Fruit fly (Drosophila melanogaster) whole organism, embryonic: ENCODE data around the gene bnl.
A peak's percentile ranks its signal among the peaks of the same experiment; 100 is the strongest.

Experiments used
- Adf1 ChIP-seq: fragments of 200-800 bp; sonication (Bioruptor generic); IDR thresholded peaks from 2 replicates; pipeline ENCODE4 v1.3.6; 2022; ENCODE audit warnings: missing biosample characterization, missing genetic modification characterization
- Atf6 ChIP-seq: fragments of 200-800 bp; sonication (Bioruptor generic); IDR thresholded peaks from 2 replicates; pipeline ENCODE4 v1.3.6; 2022; ENCODE audit warnings: missing biosample characterization, missing genetic modification characterization
- Awh ChIP-seq: fragments of 200-800 bp; sonication (Bioruptor generic); IDR thresholded peaks from 2 replicates; pipeline ENCODE4, ENCODE4 v1.3.6; 2022; ENCODE audit warnings: missing biosample characterization, missing genetic modification characterization
- B-H2 ChIP-seq: fragments of 200-800 bp; sonication (Bioruptor generic); optimal IDR thresholded peaks from 2 replicates; lab custom pipeline; 2018; ENCODE audit warnings: missing biosample characterization, mild to moderate bottlenecking, missing genetic modification characterization
- BEAF-32 ChIP-seq: fragments of 200-800 bp; sonication (Bioruptor generic); optimal IDR thresholded peaks from 3 replicates; lab custom pipeline; 2017; ENCODE audit warnings: missing biosample characterization, missing genetic modification characterization, mild to moderate bottlenecking, moderate library complexity, missing genetic modification reagents
- Blimp-1 ChIP-seq: fragments of 200-800 bp; sonication (Bioruptor generic); optimal IDR thresholded peaks from 3 replicates; lab custom pipeline; 2018; ENCODE audit warnings: missing biosample characterization, missing genetic modification characterization, mild to moderate bottlenecking, moderate library complexity, missing genetic modification reagents
- CG10147 ChIP-seq: fragments of 200-800 bp; sonication (Bioruptor generic); optimal IDR thresholded peaks from 2 replicates; lab custom pipeline; 2019; ENCODE audit warnings: missing biosample characterization, mild to moderate bottlenecking, missing genetic modification characterization, moderate library complexity
- CG10274 ChIP-seq: fragments of 200-800 bp; sonication (Bioruptor generic); optimal IDR thresholded peaks from 3 replicates; lab custom pipeline; 2017; ENCODE audit warnings: missing biosample characterization, mild to moderate bottlenecking, missing genetic modification characterization
- CG11093 ChIP-seq: fragments of 200-800 bp; sonication (Bioruptor generic); IDR thresholded peaks from 3 replicates; pipeline ENCODE4 v1.3.6; 2022; ENCODE audit warnings: missing biosample characterization, missing genetic modification characterization
- CG12071 ChIP-seq: fragments of 200-800 bp; sonication (Bioruptor generic); optimal IDR thresholded peaks from 3 replicates; lab custom pipeline; 2018; ENCODE audit warnings: missing biosample characterization, mild to moderate bottlenecking, missing genetic modification characterization
- CG12391 ChIP-seq: fragments of 200-800 bp; sonication (Bioruptor generic); optimal IDR thresholded peaks from 3 replicates; lab custom pipeline; 2018; ENCODE audit warnings: missing biosample characterization, mild to moderate bottlenecking, missing genetic modification characterization, moderate library complexity
- CG14860 ChIP-seq: fragments of 200-800 bp; sonication (Bioruptor generic); IDR thresholded peaks from 3 replicates; pipeline ENCODE4 v1.3.6; 2022; ENCODE audit warnings: missing biosample characterization, missing genetic modification characterization; ENCODE audit not compliant: partially characterized antibody
- CG14965 ChIP-seq: fragments of 200-800 bp; sonication (Bioruptor generic); optimal IDR thresholded peaks from 2 replicates; lab custom pipeline; 2016; ENCODE audit warnings: missing biosample characterization, missing genetic modification characterization, borderline replicate concordance
- CG15601 ChIP-seq: fragments of 200-800 bp; sonication (Bioruptor generic); optimal IDR thresholded peaks from 3 replicates; lab custom pipeline; 2019; ENCODE audit warnings: missing biosample characterization, mild to moderate bottlenecking, missing genetic modification characterization, moderate library complexity
- CG16863 ChIP-seq: fragments of 200-800 bp; sonication (Bioruptor generic); optimal IDR thresholded peaks from 3 replicates; lab custom pipeline; 2016; ENCODE audit warnings: missing biosample characterization, missing genetic modification characterization
- CG17568 ChIP-seq: fragments of 200-800 bp; sonication (Bioruptor generic); optimal IDR thresholded peaks from 2 replicates; lab custom pipeline; 2018; ENCODE audit warnings: missing biosample characterization, mild to moderate bottlenecking, missing genetic modification characterization, moderate library complexity
- CG32767 ChIP-seq: fragments of 200-800 bp; sonication (Bioruptor generic); IDR thresholded peaks from 2 replicates; pipeline ENCODE4 v1.3.6; 2022; ENCODE audit warnings: missing biosample characterization, missing genetic modification characterization
- CG3281 ChIP-seq: fragments of 200-800 bp; sonication (Bioruptor generic); optimal IDR thresholded peaks from 3 replicates; lab custom pipeline; 2017; ENCODE audit warnings: missing biosample characterization, mild to moderate bottlenecking, missing genetic modification characterization
- CG6175 ChIP-seq: fragments of 200-800 bp; sonication (Bioruptor generic); IDR thresholded peaks from 3 replicates; pipeline ENCODE4 v1.3.6; 2022; ENCODE audit warnings: missing biosample characterization, missing genetic modification characterization
- CG6654 ChIP-seq: fragments of 200-800 bp; sonication (Bioruptor generic); optimal IDR thresholded peaks from 2 replicates; lab custom pipeline; 2017; ENCODE audit warnings: missing biosample characterization, mild to moderate bottlenecking, missing genetic modification characterization
- CG7357 ChIP-seq: fragments of 200-800 bp; sonication (Bioruptor generic); IDR thresholded peaks from 3 replicates; pipeline ENCODE4 v1.3.6; 2022; ENCODE audit warnings: missing biosample characterization, missing genetic modification characterization
- CG7839 ChIP-seq: fragments of 200-800 bp; sonication (Bioruptor generic); optimal IDR thresholded peaks from 3 replicates; lab custom pipeline; 2018; ENCODE audit warnings: missing biosample characterization, mild to moderate bottlenecking, missing genetic modification characterization, moderate library complexity
- CHES-1-like ChIP-seq: fragments of 200-800 bp; sonication (Bioruptor generic); optimal IDR thresholded peaks from 2 replicates; lab custom pipeline; 2016; ENCODE audit warnings: missing biosample characterization, missing genetic modification characterization
- CoRest ChIP-seq: fragments of 200-800 bp; sonication (Bioruptor generic); optimal IDR thresholded peaks from 3 replicates; lab custom pipeline; 2018; ENCODE audit warnings: missing biosample characterization, mild to moderate bottlenecking, missing genetic modification characterization, moderate library complexity
- D ChIP-seq, 2 experiments: fragments of 200-800 bp in 1 of 2; fragments of >200 bp in 1 of 2; sonication (Bioruptor generic) in 1 of 2; optimal IDR thresholded peaks; 2 replicates in 1 of 2; 3 replicates in 1 of 2; lab custom pipeline; 2017; ENCODE audit warnings: mild to moderate bottlenecking in 1 of 2, missing biosample characterization in 1 of 2, missing genetic modification characterization in 1 of 2, missing genetic modification reagents in 1 of 2
- Fer1 ChIP-seq: fragments of 200-800 bp; sonication (Bioruptor generic); optimal IDR thresholded peaks from 2 replicates; lab custom pipeline; 2017; ENCODE audit warnings: missing biosample characterization, mild to moderate bottlenecking, missing genetic modification characterization
- Fer2 ChIP-seq: fragments of 200-800 bp; sonication (Bioruptor generic); optimal IDR thresholded peaks from 2 replicates; lab custom pipeline; 2018; ENCODE audit warnings: missing biosample characterization, mild to moderate bottlenecking, missing genetic modification characterization, moderate library complexity
- Kr ChIP-seq: fragments of 200-800 bp; sonication (Bioruptor generic); optimal IDR thresholded peaks from 2 replicates; lab custom pipeline; 2017; ENCODE audit warnings: missing biosample characterization, mild to moderate bottlenecking, missing genetic modification characterization
- Mrtf ChIP-seq: fragments of 200-800 bp; sonication (Bioruptor generic); IDR thresholded peaks from 3 replicates; pipeline ENCODE4 v1.3.6; 2022; ENCODE audit warnings: missing biosample characterization, missing genetic modification characterization
- Nf-YA ChIP-seq: fragments of 200-800 bp; sonication (Bioruptor generic); IDR thresholded peaks from 2 replicates; pipeline ENCODE4 v1.3.6; 2022; ENCODE audit warnings: missing biosample characterization, missing genetic modification characterization
- Side ChIP-seq: fragments of 200-800 bp; sonication (Bioruptor generic); optimal IDR thresholded peaks from 2 replicates; lab custom pipeline; 2016; ENCODE audit warnings: missing biosample characterization, missing genetic modification characterization
- Stat92E ChIP-seq, 3 experiments: fragments of >200 bp in 2 of 3; fragments of 200-800 bp in 1 of 3; sonication (Bioruptor generic) in 1 of 3; optimal IDR thresholded peaks; 2 replicates each; lab custom pipeline; 2017 to 2019; ENCODE audit warnings: missing biosample characterization in 3 of 3, missing genetic modification characterization in 3 of 3, mild to moderate bottlenecking in 1 of 3, moderate library complexity in 1 of 3
- TFAM ChIP-seq: fragments of 200-800 bp; sonication (Bioruptor generic); optimal IDR thresholded peaks from 2 replicates; lab custom pipeline; 2017; ENCODE audit warnings: missing biosample characterization, missing genetic modification characterization, inconsistent platforms
- cas ChIP-seq: fragments of 200-800 bp; sonication (Bioruptor generic); IDR thresholded peaks from 2 replicates; pipeline ENCODE4 v1.3.6; 2022; ENCODE audit warnings: missing biosample characterization, missing genetic modification characterization
- crol ChIP-seq: fragments of 200-800 bp; sonication (Bioruptor generic); IDR thresholded peaks from 2 replicates; pipeline ENCODE4 v1.3.6; 2022; ENCODE audit warnings: missing biosample characterization, missing genetic modification characterization
- dmrt99B ChIP-seq: fragments of 200-800 bp; sonication (Bioruptor generic); optimal IDR thresholded peaks from 2 replicates; lab custom pipeline; 2018; ENCODE audit warnings: missing biosample characterization, mild to moderate bottlenecking, missing genetic modification characterization, moderate library complexity
- fd96Cb ChIP-seq: fragments of 200-800 bp; sonication (Bioruptor generic); optimal IDR thresholded peaks from 2 replicates; lab custom pipeline; 2018; ENCODE audit warnings: missing biosample characterization, mild to moderate bottlenecking, missing genetic modification characterization, moderate library complexity
- fu2 ChIP-seq: fragments of 200-800 bp; sonication (Bioruptor generic); optimal IDR thresholded peaks from 2 replicates; lab custom pipeline; 2016; ENCODE audit warnings: missing biosample characterization, missing genetic modification characterization
- kni ChIP-seq: fragments of 200-800 bp; sonication (Bioruptor generic); optimal IDR thresholded peaks from 3 replicates; lab custom pipeline; 2017; ENCODE audit warnings: mild to moderate bottlenecking, missing biosample characterization, missing genetic modification reagents, missing genetic modification characterization
- lmd ChIP-seq: fragments of 200-800 bp; sonication (Bioruptor generic); IDR thresholded peaks from 2 replicates; pipeline ENCODE4 v1.3.6; 2022; ENCODE audit warnings: missing biosample characterization, missing genetic modification characterization
- onecut ChIP-seq: fragments of 200-800 bp; sonication (Bioruptor generic); IDR thresholded peaks from 2 replicates; pipeline ENCODE4 v1.3.6; 2022; ENCODE audit warnings: missing biosample characterization, missing genetic modification characterization
- pb ChIP-seq: fragments of 200-800 bp; sonication (Bioruptor generic); optimal IDR thresholded peaks from 3 replicates; lab custom pipeline; 2016; ENCODE audit warnings: missing biosample characterization, missing genetic modification characterization
- peb ChIP-seq: fragments of 200-800 bp; sonication (Bioruptor generic); IDR thresholded peaks from 2 replicates; pipeline ENCODE4 v1.3.6; 2022; ENCODE audit warnings: missing biosample characterization, missing genetic modification characterization
- pita ChIP-seq: fragments of 200-800 bp; sonication (Bioruptor generic); optimal IDR thresholded peaks from 2 replicates; lab custom pipeline; 2017; ENCODE audit warnings: missing biosample characterization, mild to moderate bottlenecking, missing genetic modification characterization
- sens ChIP-seq: fragments of 200-800 bp; sonication (Bioruptor generic); peaks from one replicate; lab custom pipeline; 2016; ENCODE audit warnings: missing biosample characterization, missing genetic modification characterization
- sisA ChIP-seq: fragments of 200-800 bp; sonication (Bioruptor generic); IDR thresholded peaks from 2 replicates; pipeline ENCODE4 v1.3.6; 2022; ENCODE audit warnings: missing biosample characterization, missing genetic modification characterization
- stwl ChIP-seq: fragments of 200-800 bp; sonication (Bioruptor generic); optimal IDR thresholded peaks from 3 replicates; lab custom pipeline; 2018; ENCODE audit warnings: missing biosample characterization, mild to moderate bottlenecking, missing genetic modification characterization, moderate library complexity
- ttk ChIP-seq: fragments of 200-800 bp; sonication (Bioruptor generic); IDR thresholded peaks from 2 replicates; pipeline ENCODE4 v2.1.2; 2022; ENCODE audit warnings: missing biosample characterization, missing genetic modification characterization
- unc-4 ChIP-seq: fragments of 200-800 bp; sonication (Bioruptor generic); IDR thresholded peaks from 2 replicates; pipeline ENCODE4 v1.3.6; 2022; ENCODE audit warnings: missing biosample characterization, missing genetic modification characterization; ENCODE audit not compliant: partially characterized antibody

The bnl gene

dm6 chr3R:19847591-19848256 lies 11.1 kb upstream of the bnl start (continued):
- no peak for TF ChIP-seq CG10274 (GFP tag; lab: Kevin White, UChicago)
- no peak for TF ChIP-seq CG3281 (GFP tag; lab: Kevin White, UChicago)
- no peak for TF ChIP-seq CG6654
- no peak for TF ChIP-seq dmrt99B (tag; lab: Kevin White, UChicago)
- TF ChIP-seq Mrtf = no peak
- no peak for TF ChIP-seq Stat92E (GFP tag; optimal IDR thresholded peaks at IDR 0.05; lab: Kevin White, UChicago)
- TF ChIP-seq B-H2 (GFP tag; lab: Kevin White, UChicago) = peak; percentile 51
- TF ChIP-seq CG17568 (GFP tag; lab: Kevin White, UChicago) = peak; percentile 82
- TF ChIP-seq pb = no peak
- TF ChIP-seq onecut = peak; percentile 90
- no peak for TF ChIP-seq sisA (GFP tag; lab: Robert Waterston, UW)
- no peak for TF ChIP-seq CG11093
- no peak for TF ChIP-seq Fer2 (tag; lab: Kevin White, UChicago)
- no peak for TF ChIP-seq fd96Cb (tag; lab: Kevin White, UChicago)
- TF ChIP-seq Side = no peak
- no peak for TF ChIP-seq fu2 (GFP tag; lab: Kevin White, UChicago)
- no peak for TF ChIP-seq cas
- no peak; the same call in none of the 2 replicates for TF ChIP-seq Awh
- no peak for TF ChIP-seq pita
- TF ChIP-seq CG16863 (GFP tag; lab: Kevin White, UChicago) = peak; percentile 17
- no peak for TF ChIP-seq CG7839
- no peak for TF ChIP-seq stwl (tag; lab: Kevin White, UChicago)
- TF ChIP-seq CG32767 = no peak
- no peak for TF ChIP-seq peb (GFP tag; lab: Robert Waterston, UW)
- TF ChIP-seq lmd (GFP tag; lab: Robert Waterston, UW) = no peak
- TF ChIP-seq unc-4 (GFP tag; lab: Robert Waterston, UW) = no peak
- TF ChIP-seq Adf1 = no peak
- no peak for TF ChIP-seq D (optimal IDR thresholded peaks at IDR 0.05; lab: Kevin White, UChicago)
- no peak for TF ChIP-seq D (GFP tag; optimal IDR thresholded peaks at IDR 0.05; lab: Kevin White, UChicago)
- TF ChIP-seq CHES-1-like = no peak
- no peak for TF ChIP-seq BEAF-32
- TF ChIP-seq Atf6 (GFP tag; lab: Robert Waterston, UW) = peak; percentile 50
- no peak for TF ChIP-seq CG12391 (tag; lab: Kevin White, UChicago)
- TF ChIP-seq CG12071 (GFP tag; lab: Kevin White, UChicago) = no peak
- no peak for TF ChIP-seq ttk (GFP tag; lab: Robert Waterston, UW)
- TF ChIP-seq CG14860 (GFP tag; lab: Robert Waterston, UW) = no peak
- TF ChIP-seq sens = peak; percentile 76
- TF ChIP-seq CG14965 (GFP tag; lab: Kevin White, UChicago) = no peak
- no peak for TF ChIP-seq kni
- TF ChIP-seq CG7357 (GFP tag; lab: Robert Waterston, UW) = no peak
- peak; percentile 80 for TF ChIP-seq CG15601 (tag; lab: Kevin White, UChicago)
- no peak for TF ChIP-seq TFAM (GFP tag; lab: Kevin White, UChicago)
- no peak for TF ChIP-seq crol (GFP tag; lab: Robert Waterston, UW)
- TF ChIP-seq CG6175 (GFP tag; lab: Robert Waterston, UW) = no peak; the same call in 2 of the 3 replicates
- TF ChIP-seq Blimp-1 = no peak
- TF ChIP-seq Fer1 (GFP tag; lab: Kevin White, UChicago) = peak; percentile 43
- TF ChIP-seq Kr (GFP tag; lab: Kevin White, UChicago) = no peak
- TF ChIP-seq Nf-YA (GFP tag; lab: Robert Waterston, UW) = peak; percentile 42
- TF ChIP-seq CoRest (tag; lab: Kevin White, UChicago) = no peak
- no peak for TF ChIP-seq CG10147 (GFP tag; lab: Kevin White, UChicago)
